Worm (Caenorhabditis elegans) whole organism, L1 larva: Measurements from ENCODE around the gene fbxb-16.
"Not testable (repeated sequence)": the region's sequence is repeated elsewhere in the genome, so short reads cannot be mapped to it uniquely, and the experiment has no call there.

ENCODE experiments used
- Y116A8C.19 ChIP-seq: sonication (generic microtip); optimal IDR thresholded peaks from 2 replicates; lab custom pipeline; 2016; ENCODE audit warnings: missing compliant biosample characterization, missing genetic modification characterization, borderline replicate concordance
- ceh-8 ChIP-seq: fragments of 200-800 bp; sonication (Bioruptor generic); optimal IDR thresholded peaks from 2 replicates; lab custom pipeline; 2018; ENCODE audit warnings: mild to moderate bottlenecking, missing genetic modification characterization, moderate library complexity, missing compliant biosample characterization
- ceh-82 ChIP-seq, 3 experiments: fragments of 150-350 bp in 1 of 3; sonication (generic microtip) in 2 of 3; optimal IDR thresholded peaks; 2 replicates each; lab custom pipeline; 2014 to 2017; ENCODE audit warnings: missing biosample characterization in 3 of 3, missing genetic modification characterization in 3 of 3
- ceh-88 ChIP-seq: fragments of 200-800 bp; sonication (Bioruptor generic); IDR thresholded peaks from 2 replicates; pipeline ENCODE4 v1.3.6; 2022; ENCODE audit warnings: missing genetic modification characterization, missing compliant biosample characterization
- dpl-1 ChIP-seq, 3 experiments: fragments of 150-350 bp in 2 of 3; sonication (generic microtip) in 1 of 3; optimal IDR thresholded peaks; 2 replicates each; lab custom pipeline; 2014 to 2017; ENCODE audit warnings: missing biosample characterization in 3 of 3, missing genetic modification characterization in 3 of 3, missing genetic modification reagents in 3 of 3
- efl-1 ChIP-seq, 4 experiments: fragments of 150-350 bp; optimal IDR thresholded peaks in 3 of 4; peaks in 1 of 4; 1 replicate in 1 of 4; 2 replicates in 3 of 4; lab custom pipeline; 2014; ENCODE audit warnings: missing biosample characterization in 2 of 4, missing genetic modification characterization in 2 of 4, missing genetic modification reagents in 2 of 4
- egl-13 ChIP-seq: sonication (generic microtip); optimal IDR thresholded peaks from 2 replicates; lab custom pipeline; 2016; ENCODE audit warnings: missing genotype, missing genetic modification reagents, missing genetic modification characterization, missing compliant biosample characterization
- elt-2 ChIP-seq: sonication (generic microtip); optimal IDR thresholded peaks from 2 replicates; lab custom pipeline; 2016; ENCODE audit warnings: missing genetic modification characterization, mild to moderate bottlenecking, inconsistent platforms, missing compliant biosample characterization, missing genetic modification reagents
- fkh-4 ChIP-seq: sonication (generic microtip); optimal IDR thresholded peaks from 2 replicates; lab custom pipeline; 2016; ENCODE audit warnings: missing compliant biosample characterization, missing genetic modification characterization, borderline replicate concordance
- fkh-8 ChIP-seq: sonication (generic microtip); optimal IDR thresholded peaks from 2 replicates; lab custom pipeline; 2016; ENCODE audit warnings: mild to moderate bottlenecking, missing genetic modification characterization, missing compliant biosample characterization
- hlh-17 ChIP-seq: fragments of 200-800 bp; sonication (Bioruptor generic); optimal IDR thresholded peaks from 2 replicates; lab custom pipeline; 2018; ENCODE audit warnings: missing genetic modification characterization, mild to moderate bottlenecking, missing compliant biosample characterization, moderate library complexity, borderline replicate concordance
- hpl-2 ChIP-seq: fragments of 150-350 bp; optimal IDR thresholded peaks from 2 replicates; lab custom pipeline; 2014; ENCODE audit warnings: missing biosample characterization, missing genetic modification reagents, missing genetic modification characterization
- lin-14 ChIP-seq: fragments of 200-800 bp; sonication (Bioruptor generic); optimal IDR thresholded peaks from 2 replicates; lab custom pipeline; 2018; ENCODE audit warnings: mild to moderate bottlenecking, missing genetic modification characterization, moderate library complexity, missing compliant biosample characterization
- lin-35 ChIP-seq, 2 experiments: fragments of 150-350 bp; optimal IDR thresholded peaks; 2 replicates each; lab custom pipeline; 2014; ENCODE audit warnings: missing biosample characterization in 2 of 2, missing genetic modification characterization in 2 of 2, missing genetic modification reagents in 2 of 2
- lsy-2 ChIP-seq, 2 experiments: fragments of 150-350 bp; optimal IDR thresholded peaks; 2 replicates each; lab custom pipeline; 2014; ENCODE audit warnings: missing biosample characterization in 2 of 2, missing genetic modification characterization in 2 of 2
- mdl-1 ChIP-seq, 2 experiments: fragments of 150-350 bp; optimal IDR thresholded peaks; 2 replicates each; lab custom pipeline; 2014 to 2017; ENCODE audit warnings: missing biosample characterization in 2 of 2, missing genetic modification characterization in 2 of 2, inconsistent platforms in 1 of 2
- mep-1 ChIP-seq: fragments of 150-350 bp; optimal IDR thresholded peaks from 2 replicates; lab custom pipeline; 2014; ENCODE audit warnings: missing biosample characterization, missing genetic modification characterization
- nhr-19 ChIP-seq: fragments of 200-800 bp; sonication (Bioruptor generic); conservative IDR thresholded peaks from 2 replicates; pipeline ENCODE4 v1.3.6; 2022; ENCODE audit warnings: missing genetic modification characterization, missing compliant biosample characterization
- nhr-20 ChIP-seq: sonication (generic microtip); optimal IDR thresholded peaks from 2 replicates; lab custom pipeline; 2016; ENCODE audit warnings: mild to moderate bottlenecking, missing genetic modification characterization, missing compliant biosample characterization
- nhr-28 ChIP-seq: fragments of 150-350 bp; optimal IDR thresholded peaks from 2 replicates; lab custom pipeline; 2014; ENCODE audit warnings: missing biosample characterization, missing genetic modification characterization
- nhr-47 ChIP-seq: sonication (generic microtip); optimal IDR thresholded peaks from 2 replicates; lab custom pipeline; 2016; ENCODE audit warnings: mild to moderate bottlenecking, missing genetic modification characterization, moderate library complexity, missing compliant biosample characterization
- nhr-71 ChIP-seq: sonication (generic microtip); optimal IDR thresholded peaks from 2 replicates; lab custom pipeline; 2016; ENCODE audit warnings: mild to moderate bottlenecking, missing genetic modification characterization, moderate library complexity, missing compliant biosample characterization
- nhr-85 ChIP-seq: sonication (generic microtip); peaks from one replicate; lab custom pipeline; 2016; ENCODE audit warnings: missing genetic modification characterization, inconsistent platforms, missing compliant biosample characterization
- nhr-90 ChIP-seq: sonication (generic microtip); optimal IDR thresholded peaks from 2 replicates; lab custom pipeline; 2016; ENCODE audit warnings: mild to moderate bottlenecking, missing genetic modification characterization, missing compliant biosample characterization; ENCODE audit not compliant: poor library complexity
- pqm-1 ChIP-seq: sonication (generic microtip); optimal IDR thresholded peaks from 3 replicates; lab custom pipeline; 2017; ENCODE audit warnings: missing biosample characterization, missing genetic modification characterization
- rnt-1 ChIP-seq: sonication (generic microtip); optimal IDR thresholded peaks from 2 replicates; lab custom pipeline; 2016; ENCODE audit warnings: mild to moderate bottlenecking, missing genetic modification characterization, moderate library complexity, missing compliant biosample characterization
- unc-86 ChIP-seq: sonication (generic microtip); optimal IDR thresholded peaks from 2 replicates; lab custom pipeline; 2016; ENCODE audit warnings: missing genetic modification characterization, missing compliant biosample characterization
- ztf-11 ChIP-seq, 2 experiments: sonication (generic microtip); optimal IDR thresholded peaks; 2 replicates each; lab custom pipeline; 2016 to 2017; ENCODE audit warnings: missing genetic modification characterization in 2 of 2, missing biosample characterization in 1 of 2, missing compliant biosample characterization in 1 of 2

Gene fbxb-16

DNA sequence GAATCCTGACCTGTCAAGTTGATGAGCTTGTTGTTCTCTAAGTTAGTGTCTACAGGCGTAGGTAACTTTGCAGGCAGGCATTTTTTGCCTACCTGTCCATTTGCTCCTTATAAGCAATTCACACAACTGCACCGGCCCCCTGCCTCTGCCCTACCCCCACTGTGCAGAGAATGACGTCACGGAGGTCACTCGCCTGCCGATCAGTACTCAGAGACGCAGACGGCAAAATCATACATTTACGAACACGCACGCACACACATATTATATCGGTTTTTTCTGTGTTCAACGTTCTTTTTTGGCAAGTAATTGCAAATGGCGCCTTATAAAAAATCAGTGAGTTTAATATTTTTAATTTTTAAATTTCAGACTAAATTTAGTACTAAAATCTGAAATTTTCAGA is 11.8 kb upstream of the fbxb-16 start, which contains the start of gene duxl-1:
duxl-1 (plus strand) TSS at position 184 of the 400 bp plus-strand sequence.
- TF ChIP-seq nhr-28 (no peak), ceh-82 (tag; optimal IDR thresholded peaks at IDR 0.05; lab: Kevin White, UChicago) (peak in 1 of 3 experiments; percentile 9), efl-1 (optimal IDR thresholded peaks at IDR 0.05; lab: Kevin White, UChicago) (peak in 1 of 2 experiments; percentile 37), efl-1 (GFP tag; optimal IDR thresholded peaks at IDR 0.05 in 1 of 2; lab: Kevin White, UChicago) (peak in 1 of 2 experiments; percentile 2), lin-35 (GFP tag; optimal IDR thresholded peaks at IDR 0.05; lab: Kevin White, UChicago) (peak in 1 of 2 experiments; percentile 44), lin-14 (GFP tag; lab: Kevin White, UChicago) (peak; percentile 63), mep-1 (peak; percentile 18), nhr-90 (peak; percentile 21), nhr-85 (tag; lab: Kevin White, UChicago) (peak; percentile 7), nhr-20 (tag; lab: Kevin White, UChicago) (peak; percentile 13), dpl-1 (GFP tag; optimal IDR thresholded peaks at IDR 0.05; lab: Kevin White, UChicago) (peak in 2 of 3 experiments; percentile 7 to 15), elt-2 (tag; lab: Kevin White, UChicago) (peak; percentile 3), lsy-2 (tag; optimal IDR thresholded peaks at IDR 0.05; lab: Kevin White, UChicago) (peak in 1 of 2 experiments; percentile 38), ceh-8 (GFP tag; lab: Kevin White, UChicago) (no peak), nhr-47 (tag; lab: Kevin White, UChicago) (no peak), mdl-1 (tag; optimal IDR thresholded peaks at IDR 0.05; lab: Kevin White, UChicago) (peak in 1 of 2 experiments; percentile 12), rnt-1 (tag; lab: Kevin White, UChicago) (peak; percentile 24), pqm-1 (tag; lab: Kevin White, UChicago) (no peak)

DNA sequence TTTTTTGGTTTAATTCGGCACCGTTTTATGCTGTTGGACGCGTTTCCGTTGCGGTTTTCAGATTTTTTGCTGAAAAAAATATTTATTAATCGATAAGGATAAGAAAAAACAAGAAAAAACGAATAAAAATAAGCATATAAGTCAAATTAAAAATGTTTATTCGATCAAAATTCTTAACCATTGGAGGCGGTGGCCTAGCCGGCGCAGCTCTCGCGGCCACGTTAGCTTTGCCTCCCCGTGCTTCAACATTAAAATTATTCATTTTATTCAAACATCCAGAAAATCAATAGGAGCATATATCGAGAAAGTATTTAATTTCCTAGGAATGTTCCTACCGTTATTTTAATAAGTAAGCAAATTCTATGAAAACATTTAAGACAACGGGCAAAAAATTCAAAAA is 11.2 kb upstream of the fbxb-16 start, which contains the start of gene ZC204.14:
ZC204.14 (minus strand) TSS at position 69 of the 400 bp plus-strand sequence.
- TF ChIP-seq unc-86 (tag; lab: Kevin White, UChicago): no peak
- TF ChIP-seq lsy-2 (tag; optimal IDR thresholded peaks at IDR 0.05; lab: Kevin White, UChicago): peak in 1 of 2 experiments; percentile 46
- TF ChIP-seq, all 84 proteins: peak for 1

DNA sequence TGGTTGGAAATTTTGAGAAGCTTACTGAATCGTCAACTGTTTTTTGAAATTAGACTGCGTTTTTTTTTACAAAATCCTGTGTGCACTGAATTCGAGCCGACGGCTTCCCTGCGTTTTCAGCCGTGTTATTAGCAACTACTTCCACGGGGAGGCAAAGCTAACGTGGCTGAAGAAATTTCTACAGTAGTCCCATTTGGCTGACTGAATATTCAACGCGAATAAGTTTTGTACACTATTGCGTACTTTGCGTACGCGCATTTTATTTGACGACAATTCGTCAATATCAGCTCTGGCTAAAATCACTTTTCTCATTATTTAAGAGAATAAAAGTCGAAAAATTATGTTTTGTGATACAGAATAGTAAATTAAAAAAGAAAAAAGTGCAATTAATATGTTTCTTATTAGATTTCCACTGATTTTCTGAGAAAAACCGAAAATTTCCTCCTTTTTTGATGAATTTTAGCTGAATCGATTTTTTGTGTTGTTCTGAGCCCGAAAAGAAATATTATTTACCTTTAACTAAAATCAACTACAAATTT is 9.7 kb upstream of the fbxb-16 start:
- TF ChIP-seq efl-1 (optimal IDR thresholded peaks at IDR 0.05; lab: Kevin White, UChicago) (peak in 1 of 2 experiments; percentile 9), nhr-19 (GFP tag; lab: Robert Waterston, UW) (peak; percentile 41), ceh-88 (GFP tag; lab: Robert Waterston, UW) (peak; percentile 54), lsy-2 (tag; optimal IDR thresholded peaks at IDR 0.05; lab: Kevin White, UChicago) (peak in 1 of 2 experiments; percentile 55)
- TF ChIP-seq efl-1 (GFP tag; optimal IDR thresholded peaks at IDR 0.05 in 1 of 2; lab: Kevin White, UChicago): not testable (repeated sequence)
- TF ChIP-seq, all 84 proteins: peak for 4; not testable (repeated sequence) for 80

DNA sequence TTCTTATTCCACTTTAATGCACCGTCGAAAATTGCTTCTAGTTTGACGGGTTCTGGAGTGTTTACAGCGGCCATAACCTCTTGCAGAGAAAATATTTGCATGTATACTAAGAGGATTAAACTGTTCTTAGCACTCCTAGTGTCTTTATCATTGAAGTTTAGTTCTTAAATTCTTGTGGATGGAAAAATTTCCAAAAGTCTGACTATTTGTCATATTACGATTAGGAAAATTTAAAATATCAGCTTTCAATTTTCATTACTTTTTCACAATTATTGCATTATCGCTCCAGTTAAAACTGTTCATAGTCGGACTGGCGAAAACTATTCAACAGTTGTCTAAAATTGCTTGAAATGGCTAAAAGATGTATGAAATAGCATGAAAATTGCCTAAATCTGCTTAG is 9.2 kb upstream of the fbxb-16 start, which contains the start of gene ZC204.13:
ZC204.13 (minus strand) TSS at position 101 of the 400 bp plus-strand sequence.
- not testable (repeated sequence) for TF ChIP-seq fkh-4, nhr-71, egl-13 (tag; lab: Kevin White, UChicago)
- TF ChIP-seq, all 84 proteins: peak for 0; not testable (repeated sequence) for 84

DNA sequence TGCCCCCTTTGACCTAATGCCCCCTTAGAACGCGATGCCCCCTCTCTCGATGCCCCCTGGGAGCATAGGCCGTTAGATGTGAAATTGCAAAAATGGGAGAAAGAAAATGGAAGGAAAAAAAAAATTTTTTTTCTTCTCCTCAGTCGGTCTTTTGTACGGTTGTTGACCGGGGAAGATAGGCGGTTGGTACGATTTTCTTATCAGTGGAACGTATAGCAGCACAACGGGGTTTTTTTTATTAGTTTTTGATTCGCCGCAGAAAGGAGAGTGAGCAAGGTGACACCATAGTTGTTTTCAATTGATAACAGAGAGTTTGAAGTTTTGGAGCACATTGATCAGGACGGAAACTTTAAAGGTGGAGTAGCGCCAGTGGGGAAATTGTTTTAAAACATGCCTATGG is 8.0 kb upstream of the fbxb-16 start:
- peak; percentile 74 for TF ChIP-seq elt-2 (tag; lab: Kevin White, UChicago)

DNA sequence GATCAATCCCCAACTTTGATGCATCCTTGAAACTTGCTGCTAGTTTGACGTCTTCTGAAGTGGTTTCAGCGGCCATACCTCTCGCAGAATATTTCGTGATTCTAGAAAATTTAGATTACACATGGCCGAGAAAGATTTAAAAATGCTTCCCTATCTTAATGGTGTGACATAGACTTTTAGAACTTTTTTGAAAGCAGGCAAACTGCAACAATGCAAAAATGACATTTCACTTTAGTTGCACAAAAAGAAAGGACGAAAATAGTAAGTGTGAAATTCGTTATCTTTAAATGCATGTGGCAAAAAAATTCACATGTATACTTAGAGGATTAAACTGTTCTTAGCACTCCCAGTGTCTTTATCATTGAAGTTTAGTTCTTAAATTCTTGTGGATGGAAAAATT is 5.5 kb upstream of the fbxb-16 start, which contains the start of gene ZC204.12:
ZC204.12 (minus strand) TSS at position 101 of the 400 bp plus-strand sequence.
- TF ChIP-seq hpl-2 (GFP tag; lab: Kevin White, UChicago) (no peak), hlh-17 (GFP tag; lab: Kevin White, UChicago) (no peak)

DNA sequence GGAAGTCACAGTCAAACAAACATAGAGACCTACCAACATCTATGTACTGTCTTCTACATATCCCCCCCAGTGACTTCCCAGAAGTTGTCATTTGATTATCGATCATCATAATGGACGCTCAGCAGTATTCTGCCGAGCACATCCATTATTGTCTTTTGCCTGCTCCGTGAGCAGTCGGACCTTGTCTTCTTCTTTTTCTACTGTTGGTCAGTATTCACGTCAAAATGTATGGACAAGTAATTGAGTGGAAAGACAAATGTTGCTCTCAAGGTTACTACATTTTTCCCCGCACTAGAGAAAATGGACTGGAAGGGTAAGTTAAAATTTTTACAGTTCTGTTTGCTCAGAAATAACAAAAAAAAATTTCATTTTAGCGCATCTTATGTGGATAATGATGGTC is 3.2 kb upstream of the fbxb-16 start, which contains the start of gene btb-12:
btb-12 (plus strand) TSS at position 301 of the 400 bp plus-strand sequence.
- TF ChIP-seq fkh-8 (no peak), ztf-11 (tag; optimal IDR thresholded peaks at IDR 0.05; lab: Kevin White, UChicago) (no peak), Y116A8C.19 (tag; lab: Kevin White, UChicago) (no peak)
